Worm (Caenorhabditis elegans): ENCODE data around the gene inx-11.

inx-11 gene

ce11 chrV:12528919-12529318 lies 41.9 kb downstream of the inx-11 start (continued):
- TF ChIP-seq sox-4 (tag; optimal IDR thresholded peaks at IDR 0.05) (no peak), Y116A8C.19 (tag; optimal IDR thresholded peaks at IDR 0.05; ENCODE audit: borderline replicate concordance) (no peak), sptf-1 (tag; optimal IDR thresholded peaks at IDR 0.05) (no peak), hlh-4 (tag; optimal IDR thresholded peaks at IDR 0.05) (no peak), ceh-8 (GFP tag; optimal IDR thresholded peaks at IDR 0.05) (no peak)

- TF ChIP-seq nhr-84 (tag; optimal IDR thresholded peaks at IDR 0.05) (no peak), nhr-11 (tag; optimal IDR thresholded peaks at IDR 0.05) (no peak), tbx-2 (tag; optimal IDR thresholded peaks at IDR 0.05) (peak; percentile 20), fkh-10 (GFP tag; optimal IDR thresholded peaks at IDR 0.05) (peak; percentile 94), aly-2 (tag; optimal IDR thresholded peaks at IDR 0.05) (no peak), unc-130 (tag; optimal IDR thresholded peaks at IDR 0.05) (no peak), ceh-63 (GFP tag; optimal IDR thresholded peaks at IDR 0.05) (no peak), elt-3 (tag; optimal IDR thresholded peaks at IDR 0.05) (no peak), ceh-88 (GFP tag; IDR thresholded peaks at IDR 0.05) (no peak), xbp-1 (tag; optimal IDR thresholded peaks at IDR 0.05) (no peak), grh-1 (GFP tag; IDR thresholded peaks at IDR 0.05) (no peak), hlh-4 (tag; optimal IDR thresholded peaks at IDR 0.05) (no peak), lir-3 (tag; optimal IDR thresholded peaks at IDR 0.05; ENCODE audit: poor library complexity) (no peak), ztf-4 (tag; optimal IDR thresholded peaks at IDR 0.05) (no peak), mef-2 (tag; optimal IDR thresholded peaks at IDR 0.05) (no peak), swsn-7 (tag; optimal IDR thresholded peaks at IDR 0.05) (peak; percentile 18), egl-13 (tag; optimal IDR thresholded peaks at IDR 0.05) (peak; percentile 62), C04F5.9 (tag; optimal IDR thresholded peaks at IDR 0.05) (no peak), mep-1 (tag; optimal IDR thresholded peaks at IDR 0.05) (peak; percentile 45), unc-98 (GFP tag; IDR thresholded peaks at IDR 0.05) (no peak), ceh-82 (tag; optimal IDR thresholded peaks at IDR 0.05) (peak in 1 of 3 experiments; percentile 25), nhr-47 (tag; optimal IDR thresholded peaks at IDR 0.05) (peak; percentile 44), C34B4.2 (tag; optimal IDR thresholded peaks at IDR 0.05) (no peak), F16B12.6 (tag; optimal IDR thresholded peaks at IDR 0.05) (no peak), fkh-4 (tag; optimal IDR thresholded peaks at IDR 0.05; ENCODE audit: borderline replicate concordance) (no peak), egl-27 (tag; optimal IDR thresholded peaks at IDR 0.05) (no peak), alr-1 (tag; optimal IDR thresholded peaks at IDR 0.05; ENCODE audit: borderline replicate concordance) (no peak), lin-39 (tag; optimal IDR thresholded peaks at IDR 0.05) (no peak), tlp-1 (tag; optimal IDR thresholded peaks at IDR 0.05) (no peak), lin-35 (GFP tag; optimal IDR thresholded peaks at IDR 0.05) (no peak), jun-1 (tag; optimal IDR thresholded peaks at IDR 0.05) (no peak), hpl-2 (GFP tag; optimal IDR thresholded peaks at IDR 0.05) (no peak), lsy-2 (tag; optimal IDR thresholded peaks at IDR 0.05) (peak in 1 of 2 experiments; percentile 33), efl-3 (GFP tag; optimal IDR thresholded peaks at IDR 0.05) (no peak), zag-1 (tag; optimal IDR thresholded peaks at IDR 0.05) (no peak), sup-37 (GFP tag; optimal IDR thresholded peaks at IDR 0.05) (no peak), nhr-77 (tag; optimal IDR thresholded peaks at IDR 0.05) (no peak), ets-5 (GFP tag; IDR thresholded peaks at IDR 0.05) (no peak), sptf-1 (tag; optimal IDR thresholded peaks at IDR 0.05) (no peak), pag-3 (tag; optimal IDR thresholded peaks at IDR 0.05; ENCODE audit: borderline replicate concordance, insufficient read depth) (no peak), ceh-8 (GFP tag; optimal IDR thresholded peaks at IDR 0.05) (no peak), ztf-11 (tag; optimal IDR thresholded peaks at IDR 0.05) (no peak), vab-15 (tag; optimal IDR thresholded peaks at IDR 0.05) (no peak), nhr-12 (tag; optimal IDR thresholded peaks at IDR 0.05) (no peak), hlh-17 (GFP tag; optimal IDR thresholded peaks at IDR 0.05; ENCODE audit: borderline replicate concordance) (no peak), nhr-85 (tag) (no peak), irx-1 (tag; optimal IDR thresholded peaks at IDR 0.05) (no peak), lin-15B (tag; optimal IDR thresholded peaks at IDR 0.05) (no peak), ama-1 (optimal IDR thresholded peaks at IDR 0.05) (no peak)
Measured at ce11 chrV:12530129-12530528, 43.1 kb downstream of the inx-11 start.

Data from whole organism, L1 larva.